Worm (Caenorhabditis elegans) whole organism, L2 larva: ENCODE measurements around the gene nspc-1.

Experiments
- elt-3 ChIP-seq: sonication (generic microtip); optimal IDR thresholded peaks from 2 replicates; lab custom pipeline; 2017; ENCODE audit warnings: missing biosample characterization, missing genetic modification characterization
- skn-1 ChIP-seq: sonication (generic microtip); optimal IDR thresholded peaks from 2 replicates; lab custom pipeline; 2017; ENCODE audit warnings: missing biosample characterization, missing genetic modification characterization

- no peak for TF ChIP-seq skn-1 (tag; lab: Kevin White, UChicago)
- TF ChIP-seq elt-3 (tag; lab: Kevin White, UChicago): no peak
These were observed 35.2 kb downstream of the nspc-1 start, which contains the start of gene grd-14 for ce11 chrX:8499721-8500120.
